Fruit fly (Drosophila melanogaster): ENCODE results near the gene Sry-beta.

The Sry-beta gene

dm6 chr3R:30056592-30057135 lies 17.1 kb downstream of the Sry-beta start, which contains the start of the genes CG7950 and Rpp14a:
CG7950 (plus strand) TSS chr3R:30056859.
Rpp14a (plus strand) TSS chr3R:30056859.
- TF ChIP-seq CG11617 (GFP tag; optimal IDR thresholded peaks at IDR 0.05) = peak; percentile 90
- TF ChIP-seq Mnt (GFP tag; optimal IDR thresholded peaks at IDR 0.05) = peak; percentile 93
- peak; percentile 65 for TF ChIP-seq pad (GFP tag; optimal IDR thresholded peaks at IDR 0.05)
- no peak for TF ChIP-seq kay (GFP tag; ENCODE audit: borderline replicate concordance)
- TF ChIP-seq CG14711 (tag; optimal IDR thresholded peaks at IDR 0.05) = peak; percentile 83
- TF ChIP-seq cnc (optimal IDR thresholded peaks at IDR 0.05) = no peak
- peak; percentile 73 for TF ChIP-seq CG12768 (GFP tag; optimal IDR thresholded peaks at IDR 0.05)
- TF ChIP-seq Hr96 (GFP tag; optimal IDR thresholded peaks at IDR 0.05) = no peak
- peak; percentile 40 for TF ChIP-seq cic (GFP tag; optimal IDR thresholded peaks at IDR 0.05)
- TF ChIP-seq CG33017 (tag; optimal IDR thresholded peaks at IDR 0.05) = peak; percentile 84
- TF ChIP-seq bab1 (GFP tag; optimal IDR thresholded peaks at IDR 0.05) = peak; percentile 92
- TF ChIP-seq CG7101 (tag; optimal IDR thresholded peaks at IDR 0.05) = peak; percentile 91
- TF ChIP-seq CG1620 (GFP tag; optimal IDR thresholded peaks at IDR 0.05) = peak; percentile 96
- TF ChIP-seq CG7045 (GFP tag; optimal IDR thresholded peaks at IDR 0.05) = peak; percentile 70
- TF ChIP-seq CG5204 (GFP tag; optimal IDR thresholded peaks at IDR 0.05) = no peak
- peak; percentile 87 for TF ChIP-seq toe (GFP tag; optimal IDR thresholded peaks at IDR 0.05)
- TF ChIP-seq tj (GFP tag; optimal IDR thresholded peaks at IDR 0.05) = peak; percentile 73
- TF ChIP-seq Crg-1 (GFP tag; optimal IDR thresholded peaks at IDR 0.05) = peak; percentile 73
- peak; percentile 62 for TF ChIP-seq Clk (GFP tag; optimal IDR thresholded peaks at IDR 0.05)
- peak; percentile 71 for TF ChIP-seq ovo (GFP tag; optimal IDR thresholded peaks at IDR 0.05)

dm6 chr3R:30058057-30058868 lies 18.7 kb downstream of the Sry-beta start, which contains the start of gene sima:
sima (plus strand) TSS chr3R:30058311.
- TF ChIP-seq CG11617 (GFP tag; optimal IDR thresholded peaks at IDR 0.05) (peak; percentile 40), tj (GFP tag; optimal IDR thresholded peaks at IDR 0.05) (no peak), Mnt (GFP tag; optimal IDR thresholded peaks at IDR 0.05) (peak; percentile 55), Crg-1 (GFP tag; optimal IDR thresholded peaks at IDR 0.05) (no peak), cnc (optimal IDR thresholded peaks at IDR 0.05) (no peak), pad (GFP tag; optimal IDR thresholded peaks at IDR 0.05) (no peak), CG33017 (tag; optimal IDR thresholded peaks at IDR 0.05) (peak; percentile 28), bab1 (GFP tag; optimal IDR thresholded peaks at IDR 0.05) (peak; percentile 26), cic (GFP tag; optimal IDR thresholded peaks at IDR 0.05) (peak; percentile 46), CG12768 (GFP tag; optimal IDR thresholded peaks at IDR 0.05) (peak; percentile 57), Hr96 (GFP tag; optimal IDR thresholded peaks at IDR 0.05) (no peak), CG14711 (tag; optimal IDR thresholded peaks at IDR 0.05) (peak; percentile 48), kay (GFP tag; ENCODE audit: borderline replicate concordance) (no peak), Clk (GFP tag; optimal IDR thresholded peaks at IDR 0.05) (no peak), toe (GFP tag; optimal IDR thresholded peaks at IDR 0.05) (peak; percentile 12), CG1620 (GFP tag; optimal IDR thresholded peaks at IDR 0.05) (no peak), CG7101 (tag; optimal IDR thresholded peaks at IDR 0.05) (peak; percentile 15), CG5204 (GFP tag; optimal IDR thresholded peaks at IDR 0.05) (no peak), CG7045 (GFP tag; optimal IDR thresholded peaks at IDR 0.05) (no peak), ovo (GFP tag; optimal IDR thresholded peaks at IDR 0.05) (peak; percentile 1)

- no peak for TF ChIP-seq Mnt (GFP tag; optimal IDR thresholded peaks at IDR 0.05)
Measured at dm6 chr3R:30059944-30060343, 20.4 kb downstream of the Sry-beta start.

dm6 chr3R:30060451-30061153 lies 21.1 kb downstream of the Sry-beta start:
- TF ChIP-seq kay (GFP tag; ENCODE audit: borderline replicate concordance) = no peak
- TF ChIP-seq CG7101 (tag; optimal IDR thresholded peaks at IDR 0.05) = no peak
- no peak for TF ChIP-seq CG5204 (GFP tag; optimal IDR thresholded peaks at IDR 0.05)
- TF ChIP-seq CG7045 (GFP tag; optimal IDR thresholded peaks at IDR 0.05) = no peak
- TF ChIP-seq CG1620 (GFP tag; optimal IDR thresholded peaks at IDR 0.05) = no peak
- TF ChIP-seq cic (GFP tag; optimal IDR thresholded peaks at IDR 0.05) = no peak
- no peak for TF ChIP-seq toe (GFP tag; optimal IDR thresholded peaks at IDR 0.05)
- no peak for TF ChIP-seq ovo (GFP tag; optimal IDR thresholded peaks at IDR 0.05)
- TF ChIP-seq Mnt (GFP tag; optimal IDR thresholded peaks at IDR 0.05) = no peak
- no peak for TF ChIP-seq pad (GFP tag; optimal IDR thresholded peaks at IDR 0.05)
- TF ChIP-seq tj (GFP tag; optimal IDR thresholded peaks at IDR 0.05) = no peak
- no peak for TF ChIP-seq Clk (GFP tag; optimal IDR thresholded peaks at IDR 0.05)
- no peak for TF ChIP-seq Hr96 (GFP tag; optimal IDR thresholded peaks at IDR 0.05)
- TF ChIP-seq CG14711 (tag; optimal IDR thresholded peaks at IDR 0.05) = no peak
- TF ChIP-seq bab1 (GFP tag; optimal IDR thresholded peaks at IDR 0.05) = no peak
- TF ChIP-seq CG12768 (GFP tag; optimal IDR thresholded peaks at IDR 0.05) = no peak

dm6 chr3R:30061154-30061482 lies 21.6 kb downstream of the Sry-beta start:
- TF ChIP-seq CG7045 (GFP tag; optimal IDR thresholded peaks at IDR 0.05) (no peak), CG14711 (tag; optimal IDR thresholded peaks at IDR 0.05) (peak; percentile 48), Clk (GFP tag; optimal IDR thresholded peaks at IDR 0.05) (no peak), Crg-1 (GFP tag; optimal IDR thresholded peaks at IDR 0.05) (no peak), CG1620 (GFP tag; optimal IDR thresholded peaks at IDR 0.05) (no peak), cnc (optimal IDR thresholded peaks at IDR 0.05) (no peak), Mnt (GFP tag; optimal IDR thresholded peaks at IDR 0.05) (peak; percentile 15), CG11617 (GFP tag; optimal IDR thresholded peaks at IDR 0.05) (no peak), tj (GFP tag; optimal IDR thresholded peaks at IDR 0.05) (no peak), toe (GFP tag; optimal IDR thresholded peaks at IDR 0.05) (no peak), kay (GFP tag; ENCODE audit: borderline replicate concordance) (no peak), CG7101 (tag; optimal IDR thresholded peaks at IDR 0.05) (peak; percentile 56), CG33017 (tag; optimal IDR thresholded peaks at IDR 0.05) (peak; percentile 38), bab1 (GFP tag; optimal IDR thresholded peaks at IDR 0.05) (no peak), ovo (GFP tag; optimal IDR thresholded peaks at IDR 0.05) (no peak), cic (GFP tag; optimal IDR thresholded peaks at IDR 0.05) (no peak), pad (GFP tag; optimal IDR thresholded peaks at IDR 0.05) (no peak), Hr96 (GFP tag; optimal IDR thresholded peaks at IDR 0.05) (no peak), CG12768 (GFP tag; optimal IDR thresholded peaks at IDR 0.05) (peak; percentile 26), CG5204 (GFP tag; optimal IDR thresholded peaks at IDR 0.05) (no peak)
